Fruit fly (Drosophila melanogaster) whole organism, embryonic: Measurements from ENCODE around the gene JMJD5.

Experiments used
- Ada2b ChIP-seq: fragments of 200-800 bp; sonication (Bioruptor generic); IDR thresholded peaks from 2 replicates; pipeline ENCODE4 v1.3.6; 2022; ENCODE audit warnings: missing biosample characterization, missing genetic modification characterization
- Atf3 ChIP-seq: fragments of 200-800 bp; sonication (Bioruptor generic); optimal IDR thresholded peaks from 3 replicates; lab custom pipeline; 2016; ENCODE audit warnings: missing biosample characterization, missing genetic modification characterization
- BEAF-32 ChIP-seq: fragments of 200-800 bp; sonication (Bioruptor generic); optimal IDR thresholded peaks from 3 replicates; lab custom pipeline; 2017; ENCODE audit warnings: missing biosample characterization, missing genetic modification characterization, mild to moderate bottlenecking, moderate library complexity, missing genetic modification reagents
- Bteb2 ChIP-seq: fragments of 200-800 bp; sonication (Bioruptor generic); optimal IDR thresholded peaks from 2 replicates; lab custom pipeline; 2016; ENCODE audit warnings: missing biosample characterization, missing genetic modification characterization
- CG10959 ChIP-seq: fragments of 200-800 bp; sonication (Bioruptor generic); IDR thresholded peaks from 2 replicates; pipeline ENCODE4 v1.3.6; 2022; ENCODE audit warnings: missing biosample characterization, missing genetic modification characterization
- CG11723 ChIP-seq: fragments of 200-800 bp; sonication (Bioruptor generic); optimal IDR thresholded peaks from 2 replicates; lab custom pipeline; 2017; ENCODE audit warnings: missing biosample characterization, mild to moderate bottlenecking, missing genetic modification characterization
- CG14441 ChIP-seq: fragments of 200-800 bp; sonication (Bioruptor generic); IDR thresholded peaks from 2 replicates; pipeline ENCODE4 v1.3.6; 2022; ENCODE audit warnings: missing biosample characterization, missing genetic modification characterization
- CG14667 ChIP-seq: fragments of 200-800 bp; sonication (Bioruptor generic); IDR thresholded peaks from 2 replicates; pipeline ENCODE4 v1.3.6; 2022; ENCODE audit warnings: missing biosample characterization, missing genetic modification characterization
- CG15073 ChIP-seq: fragments of 200-800 bp; sonication (Bioruptor generic); optimal IDR thresholded peaks from 2 replicates; lab custom pipeline; 2016; ENCODE audit warnings: missing biosample characterization, missing genetic modification characterization
- CG16863 ChIP-seq: fragments of 200-800 bp; sonication (Bioruptor generic); optimal IDR thresholded peaks from 3 replicates; lab custom pipeline; 2016; ENCODE audit warnings: missing biosample characterization, missing genetic modification characterization
- CG1792 ChIP-seq: fragments of 200-800 bp; sonication (Bioruptor generic); optimal IDR thresholded peaks from 2 replicates; lab custom pipeline; 2016; ENCODE audit warnings: missing biosample characterization, missing genetic modification characterization
- CG18262 ChIP-seq: fragments of 200-800 bp; optimal IDR thresholded peaks from 3 replicates; lab custom pipeline; 2019; ENCODE audit warnings: missing biosample characterization, mild to moderate bottlenecking, missing genetic modification characterization, moderate library complexity
- CG1832 ChIP-seq: fragments of 200-800 bp; sonication (Bioruptor generic); optimal IDR thresholded peaks from 2 replicates; lab custom pipeline; 2017; ENCODE audit warnings: missing biosample characterization, mild to moderate bottlenecking, missing genetic modification characterization, inconsistent platforms
- CG2116 ChIP-seq: fragments of 200-800 bp; sonication (Bioruptor generic); optimal IDR thresholded peaks from 3 replicates; lab custom pipeline; 2018; ENCODE audit warnings: missing biosample characterization, mild to moderate bottlenecking, missing genetic modification characterization
- CG30431 ChIP-seq: fragments of 200-800 bp; sonication (Bioruptor generic); optimal IDR thresholded peaks from 2 replicates; lab custom pipeline; 2017; ENCODE audit warnings: missing biosample characterization, missing genetic modification characterization
- CG34422 ChIP-seq: fragments of 200-800 bp; sonication (Bioruptor generic); IDR thresholded peaks from 3 replicates; pipeline ENCODE4 v1.3.6; 2022; ENCODE audit warnings: missing biosample characterization, missing genetic modification characterization
- CG4854 ChIP-seq: fragments of 200-800 bp; sonication (Bioruptor generic); optimal IDR thresholded peaks from 2 replicates; lab custom pipeline; 2016; ENCODE audit warnings: missing biosample characterization, missing genetic modification characterization, inconsistent platforms
- CG5245 ChIP-seq: fragments of 200-800 bp; sonication (Bioruptor generic); optimal IDR thresholded peaks from 3 replicates; lab custom pipeline; 2016; ENCODE audit warnings: missing biosample characterization, missing genetic modification characterization
- CG6765 ChIP-seq: fragments of 200-800 bp; sonication (Bioruptor generic); optimal IDR thresholded peaks from 3 replicates; lab custom pipeline; 2017; ENCODE audit warnings: missing biosample characterization, mild to moderate bottlenecking, missing genetic modification characterization
- CG7839 ChIP-seq: fragments of 200-800 bp; sonication (Bioruptor generic); optimal IDR thresholded peaks from 3 replicates; lab custom pipeline; 2018; ENCODE audit warnings: missing biosample characterization, mild to moderate bottlenecking, missing genetic modification characterization, moderate library complexity
- CG7987 ChIP-seq: fragments of 200-800 bp; sonication (Bioruptor generic); optimal IDR thresholded peaks from 2 replicates; lab custom pipeline; 2018; ENCODE audit warnings: missing biosample characterization, mild to moderate bottlenecking, missing genetic modification characterization, moderate library complexity
- CG8478 ChIP-seq: fragments of >200 bp; optimal IDR thresholded peaks from 2 replicates; lab custom pipeline; 2018
- D ChIP-seq, 2 experiments: fragments of 200-800 bp in 1 of 2; fragments of >200 bp in 1 of 2; sonication (Bioruptor generic) in 1 of 2; optimal IDR thresholded peaks; 2 replicates in 1 of 2; 3 replicates in 1 of 2; lab custom pipeline; 2017; ENCODE audit warnings: mild to moderate bottlenecking in 1 of 2, missing biosample characterization in 1 of 2, missing genetic modification characterization in 1 of 2, missing genetic modification reagents in 1 of 2
- Doc2 ChIP-seq: fragments of 200-800 bp; sonication (Bioruptor generic); IDR thresholded peaks from 2 replicates; pipeline ENCODE4 v1.3.6; 2022; ENCODE audit warnings: missing biosample characterization, missing genetic modification characterization
- Fer3 ChIP-seq: fragments of 200-800 bp; sonication (Bioruptor generic); optimal IDR thresholded peaks from 2 replicates; lab custom pipeline; 2018; ENCODE audit warnings: missing biosample characterization, mild to moderate bottlenecking, missing genetic modification characterization, moderate library complexity
- H2.0 ChIP-seq: fragments of 200-800 bp; sonication (Bioruptor generic); IDR thresholded peaks from 2 replicates; pipeline ENCODE4 v1.3.6; 2022; ENCODE audit warnings: missing biosample characterization, missing genetic modification characterization
- HLH3B ChIP-seq: fragments of 200-800 bp; sonication (Bioruptor generic); IDR thresholded peaks from 2 replicates; pipeline ENCODE4 v1.3.6; 2022; ENCODE audit warnings: missing biosample characterization, missing genetic modification characterization
- Nf-YA ChIP-seq: fragments of 200-800 bp; sonication (Bioruptor generic); IDR thresholded peaks from 2 replicates; pipeline ENCODE4 v1.3.6; 2022; ENCODE audit warnings: missing biosample characterization, missing genetic modification characterization
- Side ChIP-seq: fragments of 200-800 bp; sonication (Bioruptor generic); optimal IDR thresholded peaks from 2 replicates; lab custom pipeline; 2016; ENCODE audit warnings: missing biosample characterization, missing genetic modification characterization
- Sox102F ChIP-seq: fragments of 200-800 bp; sonication (Bioruptor generic); optimal IDR thresholded peaks from 2 replicates; lab custom pipeline; 2018; ENCODE audit warnings: missing biosample characterization, mild to moderate bottlenecking, missing genetic modification characterization, moderate library complexity
- Spps ChIP-seq: fragments of 200-800 bp; sonication (Bioruptor generic); optimal IDR thresholded peaks from 2 replicates; lab custom pipeline; 2018; ENCODE audit warnings: missing biosample characterization, mild to moderate bottlenecking, missing genetic modification characterization
- Sry-β ChIP-seq: fragments of 200-800 bp; sonication (Bioruptor generic); optimal IDR thresholded peaks from 2 replicates; lab custom pipeline; 2018; ENCODE audit warnings: missing biosample characterization, mild to moderate bottlenecking, missing genetic modification characterization, moderate library complexity
- abd-A ChIP-seq: fragments of 200-800 bp; sonication (Bioruptor generic); optimal IDR thresholded peaks from 3 replicates; lab custom pipeline; 2019; ENCODE audit warnings: missing biosample characterization, mild to moderate bottlenecking, missing genetic modification characterization, moderate library complexity
- ara ChIP-seq: fragments of 200-800 bp; sonication (Bioruptor generic); IDR thresholded peaks from 2 replicates; pipeline ENCODE4 v1.3.6; 2022; ENCODE audit warnings: missing biosample characterization, missing genetic modification characterization
- dan ChIP-seq: fragments of 200-800 bp; sonication (Bioruptor generic); IDR thresholded peaks from 2 replicates; pipeline ENCODE4 v1.3.6; 2022; ENCODE audit warnings: missing biosample characterization, missing genetic modification characterization
- emc ChIP-seq: fragments of 200-800 bp; sonication (Bioruptor generic); optimal IDR thresholded peaks from 2 replicates; lab custom pipeline; 2016; ENCODE audit warnings: missing biosample characterization, missing genetic modification characterization
- esg ChIP-seq: fragments of 200-800 bp; sonication (Bioruptor generic); conservative IDR thresholded peaks from 2 replicates; pipeline ENCODE4 v1.3.6; 2022; ENCODE audit warnings: missing biosample characterization, missing genetic modification characterization
- eyg ChIP-seq: fragments of 200-800 bp; sonication (Bioruptor generic); optimal IDR thresholded peaks from 3 replicates; lab custom pipeline; 2016; ENCODE audit warnings: missing biosample characterization, missing genetic modification characterization
- fd3F ChIP-seq: fragments of 200-800 bp; sonication (Bioruptor generic); optimal IDR thresholded peaks from 2 replicates; lab custom pipeline; 2018; ENCODE audit warnings: missing biosample characterization, mild to moderate bottlenecking, missing genetic modification characterization, moderate library complexity
- nerfin-2 ChIP-seq: fragments of 200-800 bp; sonication (Bioruptor generic); IDR thresholded peaks from 2 replicates; pipeline ENCODE4 v1.3.6; 2022; ENCODE audit warnings: missing biosample characterization, missing genetic modification characterization; ENCODE audit not compliant: partially characterized antibody
- nmo ChIP-seq: fragments of 200-800 bp; sonication (Bioruptor generic); optimal IDR thresholded peaks from 2 replicates; lab custom pipeline; 2018; ENCODE audit warnings: missing biosample characterization, mild to moderate bottlenecking, missing genetic modification characterization, moderate library complexity
- org-1 ChIP-seq: fragments of 200-800 bp; sonication (Bioruptor generic); optimal IDR thresholded peaks from 2 replicates; lab custom pipeline; 2017; ENCODE audit warnings: missing biosample characterization, missing genetic modification characterization
- p53 ChIP-seq: fragments of 200-800 bp; sonication (Bioruptor generic); optimal IDR thresholded peaks from 2 replicates; lab custom pipeline; 2016; ENCODE audit warnings: missing biosample characterization, missing genetic modification characterization
- row ChIP-seq: fragments of 200-800 bp; sonication (Bioruptor generic); IDR thresholded peaks from 3 replicates; pipeline ENCODE4 v1.3.6; 2022; ENCODE audit warnings: missing biosample characterization, missing genetic modification characterization
- salm ChIP-seq: fragments of 200-800 bp; sonication (Bioruptor generic); optimal IDR thresholded peaks from 2 replicates; lab custom pipeline; 2018; ENCODE audit warnings: missing biosample characterization, mild to moderate bottlenecking, missing genetic modification characterization
- scrt ChIP-seq: fragments of 200-800 bp; sonication (Bioruptor generic); optimal IDR thresholded peaks from 2 replicates; lab custom pipeline; 2018; ENCODE audit warnings: missing biosample characterization, mild to moderate bottlenecking, missing genetic modification characterization, moderate library complexity
- sens-2 ChIP-seq: fragments of 200-800 bp; sonication (Bioruptor generic); IDR thresholded peaks from 2 replicates; pipeline ENCODE4 v1.3.6; 2022; ENCODE audit warnings: missing biosample characterization, missing genetic modification characterization
- so ChIP-seq: fragments of 200-800 bp; sonication (Bioruptor generic); IDR thresholded peaks from 3 replicates; pipeline ENCODE4 v1.3.6; 2022; ENCODE audit warnings: missing biosample characterization, missing genetic modification characterization
- tap ChIP-seq: fragments of 200-800 bp; optimal IDR thresholded peaks from 3 replicates; lab custom pipeline; 2019; ENCODE audit warnings: missing biosample characterization, mild to moderate bottlenecking, missing genetic modification characterization, moderate library complexity
- unc-4 ChIP-seq: fragments of 200-800 bp; sonication (Bioruptor generic); IDR thresholded peaks from 2 replicates; pipeline ENCODE4 v1.3.6; 2022; ENCODE audit warnings: missing biosample characterization, missing genetic modification characterization; ENCODE audit not compliant: partially characterized antibody
- vfl ChIP-seq: fragments of 200-800 bp; sonication (Bioruptor generic); optimal IDR thresholded peaks from 2 replicates; lab custom pipeline; 2016; ENCODE audit warnings: missing biosample characterization, missing genetic modification characterization

JMJD5 gene

dm6 chr3L:821951-822350, 19.2 kb downstream of the JMJD5 start (continued):
- TF ChIP-seq CG15073 (no peak), BEAF-32 (GFP tag; lab: Kevin White, UChicago) (no peak), CG1792 (GFP tag; lab: Kevin White, UChicago) (no peak), p53 (GFP tag; lab: Kevin White, UChicago) (no peak), Atf3 (no peak), CG8478 (lab: Kevin White, UChicago) (no peak), CG4854 (GFP tag; lab: Kevin White, UChicago) (peak; percentile 9), row (GFP tag; lab: Robert Waterston, UW) (peak; percentile 75), CG14441 (peak; percentile 63), so (GFP tag; lab: Robert Waterston, UW) (peak; percentile 79), CG2116 (GFP tag; lab: Kevin White, UChicago) (peak; percentile 10), emc (GFP tag; lab: Kevin White, UChicago) (no peak), fd3F (GFP tag; lab: Kevin White, UChicago) (peak; percentile 10), tap (tag; lab: Kevin White, UChicago) (peak; percentile 82), Fer3 (peak; percentile 63), salm (tag; lab: Kevin White, UChicago) (peak; percentile 68), CG10959 (peak; percentile 65; the same call in 1 of the 2 replicates), Side (GFP tag; lab: Kevin White, UChicago) (no peak), Spps (tag; lab: Kevin White, UChicago) (peak; percentile 60), esg (peak; percentile 72), org-1 (GFP tag; lab: Kevin White, UChicago) (peak; percentile 74), Nf-YA (GFP tag; lab: Robert Waterston, UW) (peak; percentile 74), dan (peak; percentile 31; the same call in 1 of the 2 replicates), CG30431 (GFP tag; lab: Kevin White, UChicago) (peak; percentile 6), H2.0 (GFP tag; lab: Robert Waterston, UW) (peak; percentile 48; the same call in 1 of the 2 replicates), CG1832 (GFP tag; lab: Kevin White, UChicago) (no peak), CG7839 (tag; lab: Kevin White, UChicago) (peak; percentile 79), scrt (GFP tag; lab: Kevin White, UChicago) (no peak), Doc2 (GFP tag; lab: Robert Waterston, UW) (no peak), nerfin-2 (GFP tag; lab: Robert Waterston, UW) (no peak), Ada2b (GFP tag; lab: Robert Waterston, UW) (peak; percentile 81), D (optimal IDR thresholded peaks at IDR 0.05; lab: Kevin White, UChicago) (no peak), D (GFP tag; optimal IDR thresholded peaks at IDR 0.05; lab: Kevin White, UChicago) (peak; percentile 84), CG6765 (GFP tag; lab: Kevin White, UChicago) (peak; percentile 41), unc-4 (no peak), eyg (GFP tag; lab: Kevin White, UChicago) (no peak), CG34422 (peak; percentile 60; the same call in 1 of the 3 replicates), nmo (GFP tag; lab: Kevin White, UChicago) (peak; percentile 59), CG7987 (GFP tag; lab: Kevin White, UChicago) (peak; percentile 50), CG14667 (GFP tag; lab: Robert Waterston, UW) (peak; percentile 50; the same call in 1 of the 2 replicates), sens-2 (GFP tag; lab: Robert Waterston, UW) (0 out of 2 replicates have a peak, but pooled peaks have one; percentile 35), ara (GFP tag; lab: Robert Waterston, UW) (peak; percentile 86), abd-A (no peak), Sry-β (GFP tag; lab: Kevin White, UChicago) (peak; percentile 20), Sox102F (GFP tag; lab: Kevin White, UChicago) (peak; percentile 77), CG11723 (GFP tag; lab: Kevin White, UChicago) (peak; percentile 32), CG18262 (tag; lab: Kevin White, UChicago) (peak; percentile 86), CG16863 (GFP tag; lab: Kevin White, UChicago) (no peak), Bteb2 (GFP tag; lab: Kevin White, UChicago) (peak; percentile 16), vfl (GFP tag; lab: Kevin White, UChicago) (no peak), HLH3B (GFP tag; lab: Robert Waterston, UW) (peak; percentile 83), CG5245 (GFP tag; lab: Kevin White, UChicago) (peak; percentile 50)
